Fruit fly (Drosophila melanogaster): ENCODE measurements around the gene Dyrk3.

DNA sequence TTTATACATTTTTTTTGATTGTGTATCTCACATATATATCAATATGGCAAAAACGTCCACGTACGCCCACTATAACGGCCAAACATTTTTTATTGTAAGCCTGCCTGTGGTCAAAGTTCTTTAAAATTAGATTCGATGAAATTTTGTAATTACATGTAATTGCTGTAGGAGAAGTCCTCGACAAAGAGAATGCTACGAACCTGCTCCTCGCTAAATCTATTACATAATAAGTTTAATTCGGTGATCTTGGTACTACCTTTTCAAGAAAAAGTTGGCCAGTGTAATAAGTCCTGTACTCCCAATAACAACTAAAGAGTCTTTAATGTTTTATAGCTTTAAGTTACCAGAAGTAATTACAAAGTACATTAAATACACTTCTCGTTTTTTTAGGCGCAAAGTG lies 38.9 kb downstream of the Dyrk3 start:
- TF ChIP-seq h (optimal IDR thresholded peaks at IDR 0.05): no peak
- TF ChIP-seq psq (optimal IDR thresholded peaks at IDR 0.05): no peak
